Fruit fly (Drosophila melanogaster) whole organism, embryonic: ENCODE measurements around the gene CG6149.

Experiments used
- Aef1 ChIP-seq: fragments of 200-800 bp; sonication (Bioruptor generic); IDR thresholded peaks from 3 replicates; pipeline ENCODE4 v1.3.6; 2022; ENCODE audit warnings: missing biosample characterization, missing genetic modification characterization
- B-H1 ChIP-seq: fragments of 200-800 bp; sonication (Bioruptor generic); IDR thresholded peaks from 3 replicates; pipeline ENCODE4 v1.3.6; 2022; ENCODE audit warnings: missing biosample characterization, missing genetic modification characterization
- BEAF-32 ChIP-seq: fragments of 200-800 bp; sonication (Bioruptor generic); optimal IDR thresholded peaks from 3 replicates; lab custom pipeline; 2017; ENCODE audit warnings: missing biosample characterization, missing genetic modification characterization, mild to moderate bottlenecking, moderate library complexity, missing genetic modification reagents
- CG10267 ChIP-seq: fragments of 200-800 bp; sonication (Bioruptor generic); optimal IDR thresholded peaks from 2 replicates; lab custom pipeline; 2018; ENCODE audit warnings: missing biosample characterization, mild to moderate bottlenecking, missing genetic modification characterization, moderate library complexity
- CG11247 ChIP-seq: fragments of 200-800 bp; sonication (Bioruptor generic); IDR thresholded peaks from 2 replicates; pipeline ENCODE4 v1.3.6; 2022; ENCODE audit warnings: missing biosample characterization, missing genetic modification characterization
- CG13296 ChIP-seq: fragments of 200-800 bp; sonication (Bioruptor generic); optimal IDR thresholded peaks from 3 replicates; lab custom pipeline; 2018; ENCODE audit warnings: missing biosample characterization, mild to moderate bottlenecking, missing genetic modification characterization
- CG1529 ChIP-seq: fragments of 200-800 bp; sonication (Bioruptor generic); optimal IDR thresholded peaks from 3 replicates; lab custom pipeline; 2018; ENCODE audit warnings: missing biosample characterization, missing genetic modification characterization
- CG17359 ChIP-seq: fragments of 200-800 bp; sonication (Bioruptor generic); optimal IDR thresholded peaks from 3 replicates; lab custom pipeline; 2018; ENCODE audit warnings: missing biosample characterization, mild to moderate bottlenecking, missing genetic modification characterization, moderate library complexity
- CG17802 ChIP-seq: fragments of 200-800 bp; sonication (Bioruptor generic); optimal IDR thresholded peaks from 2 replicates; lab custom pipeline; 2018; ENCODE audit warnings: missing biosample characterization, mild to moderate bottlenecking, missing genetic modification characterization, moderate library complexity
- CG18599 ChIP-seq: fragments of 200-800 bp; sonication (Bioruptor generic); optimal IDR thresholded peaks from 3 replicates; lab custom pipeline; 2017; ENCODE audit warnings: missing biosample characterization, missing genetic modification characterization, mild to moderate bottlenecking, moderate library complexity, missing genetic modification reagents
- CG18619 ChIP-seq: fragments of 200-800 bp; sonication (Bioruptor generic); optimal IDR thresholded peaks from 3 replicates; lab custom pipeline; 2017; ENCODE audit warnings: missing biosample characterization, mild to moderate bottlenecking, missing genetic modification characterization
- CG43689 ChIP-seq: fragments of 200-800 bp; sonication (Bioruptor generic); IDR thresholded peaks from 2 replicates; pipeline ENCODE4 v1.3.6; 2022; ENCODE audit warnings: missing biosample characterization, missing genetic modification characterization
- CG6654 ChIP-seq: fragments of 200-800 bp; sonication (Bioruptor generic); optimal IDR thresholded peaks from 2 replicates; lab custom pipeline; 2017; ENCODE audit warnings: missing biosample characterization, mild to moderate bottlenecking, missing genetic modification characterization
- CG6791 ChIP-seq: fragments of 200-800 bp; sonication (Bioruptor generic); IDR thresholded peaks from 3 replicates; pipeline ENCODE4 v1.3.6; 2022; ENCODE audit warnings: missing biosample characterization, missing genetic modification characterization; ENCODE audit not compliant: partially characterized antibody
- CG9817 ChIP-seq: fragments of 200-800 bp; sonication (Bioruptor generic); optimal IDR thresholded peaks from 2 replicates; lab custom pipeline; 2018; ENCODE audit warnings: missing biosample characterization, mild to moderate bottlenecking, missing genetic modification characterization, moderate library complexity
- CG9876 ChIP-seq: fragments of 200-800 bp; sonication (Bioruptor generic); optimal IDR thresholded peaks from 2 replicates; lab custom pipeline; 2016; ENCODE audit warnings: missing biosample characterization, missing genetic modification characterization
- CoRest ChIP-seq: fragments of 200-800 bp; sonication (Bioruptor generic); optimal IDR thresholded peaks from 3 replicates; lab custom pipeline; 2018; ENCODE audit warnings: missing biosample characterization, mild to moderate bottlenecking, missing genetic modification characterization, moderate library complexity
- D19B ChIP-seq: fragments of 200-800 bp; sonication (Bioruptor generic); optimal IDR thresholded peaks from 2 replicates; lab custom pipeline; 2017; ENCODE audit warnings: missing biosample characterization, mild to moderate bottlenecking, missing genetic modification characterization
- Dad ChIP-seq: fragments of 200-800 bp; sonication (Bioruptor generic); optimal IDR thresholded peaks from 3 replicates; lab custom pipeline; 2016; ENCODE audit warnings: missing biosample characterization, missing genetic modification characterization
- Drgx ChIP-seq: fragments of 200-800 bp; sonication (Bioruptor generic); IDR thresholded peaks from 2 replicates; pipeline ENCODE4 v1.3.6; 2022; ENCODE audit warnings: missing biosample characterization, missing genetic modification characterization
- Hr3 ChIP-seq: fragments of 200-800 bp; sonication (Bioruptor generic); optimal IDR thresholded peaks from 3 replicates; lab custom pipeline; 2016; ENCODE audit warnings: missing biosample characterization, missing genetic modification characterization
- Hr51 ChIP-seq, 2 experiments: fragments of 200-800 bp; sonication (Bioruptor generic); optimal IDR thresholded peaks; 2 replicates in 1 of 2; 3 replicates in 1 of 2; lab custom pipeline; 2016 to 2018; ENCODE audit warnings: missing biosample characterization in 2 of 2, missing genetic modification characterization in 2 of 2, mild to moderate bottlenecking in 1 of 2, moderate library complexity in 1 of 2
- Meics ChIP-seq: fragments of 200-800 bp; sonication (Bioruptor generic); optimal IDR thresholded peaks from 2 replicates; lab custom pipeline; 2017; ENCODE audit warnings: missing biosample characterization, mild to moderate bottlenecking, missing genetic modification characterization
- Ptx1 ChIP-seq: fragments of 200-800 bp; sonication (Bioruptor generic); IDR thresholded peaks from 2 replicates; pipeline ENCODE4 v1.3.6; 2022; ENCODE audit warnings: missing biosample characterization, missing genetic modification characterization
- Rfx ChIP-seq: fragments of 200-800 bp; sonication (Bioruptor generic); IDR thresholded peaks from 2 replicates; pipeline ENCODE4 v1.3.6; 2022; ENCODE audit warnings: missing biosample characterization, missing genetic modification characterization
- Sry-β ChIP-seq: fragments of 200-800 bp; sonication (Bioruptor generic); optimal IDR thresholded peaks from 2 replicates; lab custom pipeline; 2018; ENCODE audit warnings: missing biosample characterization, mild to moderate bottlenecking, missing genetic modification characterization, moderate library complexity
- Ssrp ChIP-seq: fragments of 200-800 bp; sonication (Bioruptor generic); optimal IDR thresholded peaks from 2 replicates; lab custom pipeline; 2018; ENCODE audit warnings: missing biosample characterization, mild to moderate bottlenecking, missing genetic modification characterization, moderate library complexity
- Xbp1 ChIP-seq: fragments of 200-800 bp; sonication (Bioruptor generic); optimal IDR thresholded peaks from 3 replicates; lab custom pipeline; 2016; ENCODE audit warnings: missing biosample characterization, mild to moderate bottlenecking, missing genetic modification characterization
- bab2 ChIP-seq: fragments of 200-800 bp; sonication (Bioruptor generic); optimal IDR thresholded peaks from 2 replicates; lab custom pipeline; 2016; ENCODE audit warnings: missing biosample characterization, missing genetic modification characterization
- cg ChIP-seq: fragments of 200-800 bp; sonication (Bioruptor generic); optimal IDR thresholded peaks from 3 replicates; lab custom pipeline; 2019; ENCODE audit warnings: missing biosample characterization, mild to moderate bottlenecking, missing genetic modification characterization, moderate library complexity
- dimm ChIP-seq: fragments of 200-800 bp; sonication (Bioruptor generic); IDR thresholded peaks from 2 replicates; pipeline ENCODE4 v1.3.6; 2022; ENCODE audit warnings: missing biosample characterization, missing genetic modification characterization
- emc ChIP-seq: fragments of 200-800 bp; sonication (Bioruptor generic); optimal IDR thresholded peaks from 2 replicates; lab custom pipeline; 2016; ENCODE audit warnings: missing biosample characterization, missing genetic modification characterization
- esg ChIP-seq: fragments of 200-800 bp; sonication (Bioruptor generic); conservative IDR thresholded peaks from 2 replicates; pipeline ENCODE4 v1.3.6; 2022; ENCODE audit warnings: missing biosample characterization, missing genetic modification characterization
- grn ChIP-seq: fragments of 200-800 bp; sonication (Bioruptor generic); optimal IDR thresholded peaks from 3 replicates; lab custom pipeline; 2017; ENCODE audit warnings: missing biosample characterization, missing genetic modification characterization
- gsb-n ChIP-seq: fragments of 200-800 bp; sonication (Bioruptor generic); optimal IDR thresholded peaks from 3 replicates; lab custom pipeline; 2018; ENCODE audit warnings: missing biosample characterization, mild to moderate bottlenecking, missing genetic modification characterization
- hbn ChIP-seq: fragments of 200-800 bp; sonication (Bioruptor generic); IDR thresholded peaks from 2 replicates; pipeline ENCODE4 v1.3.6; 2022; ENCODE audit warnings: missing biosample characterization, missing genetic modification characterization; ENCODE audit not compliant: partially characterized antibody
- insv ChIP-seq, 2 experiments: fragments of 200-800 bp; sonication (Bioruptor generic); optimal IDR thresholded peaks; 3 replicates each; lab custom pipeline; 2016 to 2018; ENCODE audit warnings: missing biosample characterization in 2 of 2, missing genetic modification characterization in 2 of 2
- lmd ChIP-seq: fragments of 200-800 bp; sonication (Bioruptor generic); IDR thresholded peaks from 2 replicates; pipeline ENCODE4 v1.3.6; 2022; ENCODE audit warnings: missing biosample characterization, missing genetic modification characterization
- maf-S ChIP-seq: fragments of 200-800 bp; sonication (Bioruptor generic); optimal IDR thresholded peaks from 2 replicates; lab custom pipeline; 2016; ENCODE audit warnings: missing biosample characterization, missing genetic modification characterization
- odd ChIP-seq: fragments of 200-800 bp; sonication (Bioruptor generic); optimal IDR thresholded peaks from 2 replicates; lab custom pipeline; 2017; ENCODE audit warnings: missing biosample characterization, mild to moderate bottlenecking, missing genetic modification characterization
- pho ChIP-seq: fragments of 200-800 bp; sonication (Bioruptor generic); optimal IDR thresholded peaks from 2 replicates; lab custom pipeline; 2016; ENCODE audit warnings: missing biosample characterization, missing genetic modification characterization
- prd ChIP-seq, 3 experiments: fragments of >200 bp in 2 of 3; fragments of 200-800 bp in 1 of 3; sonication (Bioruptor generic) in 1 of 3; optimal IDR thresholded peaks in 2 of 3; IDR thresholded peaks in 1 of 3; 2 replicates in 2 of 3; 3 replicates in 1 of 3; pipeline versions ENCODE4 v1.3.6 to Lab custom; 2017 to 2022; ENCODE audit warnings: missing biosample characterization in 1 of 3, missing genetic modification characterization in 1 of 3
- repo ChIP-seq: fragments of 200-800 bp; sonication (Bioruptor generic); optimal IDR thresholded peaks from 2 replicates; lab custom pipeline; 2016; ENCODE audit warnings: missing biosample characterization, missing genetic modification characterization
- row ChIP-seq: fragments of 200-800 bp; sonication (Bioruptor generic); IDR thresholded peaks from 3 replicates; pipeline ENCODE4 v1.3.6; 2022; ENCODE audit warnings: missing biosample characterization, missing genetic modification characterization
- scrt ChIP-seq: fragments of 200-800 bp; sonication (Bioruptor generic); optimal IDR thresholded peaks from 2 replicates; lab custom pipeline; 2018; ENCODE audit warnings: missing biosample characterization, mild to moderate bottlenecking, missing genetic modification characterization, moderate library complexity
- slbo ChIP-seq: fragments of 200-800 bp; sonication (Bioruptor generic); IDR thresholded peaks from 2 replicates; pipeline ENCODE4 v1.3.6; 2022; ENCODE audit warnings: missing biosample characterization, missing genetic modification characterization
- stc ChIP-seq: fragments of 200-800 bp; sonication (Bioruptor generic); IDR thresholded peaks from 2 replicates; pipeline ENCODE4 v1.3.6; 2022; ENCODE audit warnings: missing biosample characterization, missing genetic modification characterization
- tx ChIP-seq: fragments of 200-800 bp; sonication (Bioruptor generic); optimal IDR thresholded peaks from 2 replicates; lab custom pipeline; 2016; ENCODE audit warnings: missing biosample characterization, missing genetic modification characterization
- vfl ChIP-seq: fragments of 200-800 bp; sonication (Bioruptor generic); optimal IDR thresholded peaks from 2 replicates; lab custom pipeline; 2016; ENCODE audit warnings: missing biosample characterization, missing genetic modification characterization

The CG6149 gene

DNA sequence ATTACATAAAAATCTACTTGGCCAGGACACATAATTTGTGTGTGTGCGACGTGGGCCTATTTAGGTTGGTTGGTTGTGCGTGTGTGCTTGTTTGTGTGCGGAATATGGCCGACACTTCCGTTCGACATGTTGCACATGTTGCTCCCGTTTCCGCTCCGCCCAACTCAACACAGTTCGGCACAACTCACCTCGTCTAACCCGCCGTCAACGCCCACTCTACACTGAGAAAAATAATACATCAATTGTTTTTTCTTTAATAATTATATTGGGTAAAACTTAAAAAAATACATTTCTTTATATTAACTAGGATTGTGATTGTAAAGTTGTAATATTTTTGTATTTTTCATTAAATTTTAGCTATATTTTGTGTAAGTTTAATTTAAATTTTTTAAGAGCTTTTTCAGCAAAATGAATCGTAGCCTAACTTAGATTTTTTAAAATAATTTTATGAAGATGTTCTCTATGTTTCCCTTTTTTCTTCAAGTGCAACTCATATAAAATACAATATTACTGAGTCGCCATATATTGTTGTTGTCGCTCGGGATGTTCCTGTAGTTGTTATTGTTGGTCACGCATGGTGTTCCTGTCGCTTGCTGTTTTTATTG, 36.7 kb downstream of the CG6149 start (continued):
- TF ChIP-seq CG6791 (GFP tag; lab: Robert Waterston, UW) (no peak), scrt (GFP tag; lab: Kevin White, UChicago) (peak; percentile 47), CG18619 (GFP tag; lab: Kevin White, UChicago) (peak; percentile 41), cg (GFP tag; lab: Kevin White, UChicago) (no peak), insv (GFP tag; optimal IDR thresholded peaks at IDR 0.05; lab: Kevin White, UChicago) (no peak), dimm (GFP tag; lab: Robert Waterston, UW) (no peak), Ptx1 (GFP tag; lab: Robert Waterston, UW) (peak; percentile 57), hbn (no peak), odd (peak; percentile 31), CG9817 (tag; lab: Kevin White, UChicago) (peak; percentile 45), repo (no peak), D19B (GFP tag; lab: Kevin White, UChicago) (no peak), CG13296 (GFP tag; lab: Kevin White, UChicago) (peak; percentile 34), Hr3 (GFP tag; lab: Kevin White, UChicago) (peak; percentile 40), Meics (GFP tag; lab: Kevin White, UChicago) (peak; percentile 71), CG43689 (GFP tag; lab: Robert Waterston, UW) (no peak), Aef1 (no peak), CG18599 (GFP tag; lab: Kevin White, UChicago) (peak; percentile 62), CG10267 (peak; percentile 62), CG6654 (GFP tag; lab: Kevin White, UChicago) (no peak), Dad (GFP tag; lab: Kevin White, UChicago) (no peak), prd (optimal IDR thresholded peaks at IDR 0.05; lab: Kevin White, UChicago) (no peak), prd (GFP tag; IDR thresholded peaks at IDR 0.05; lab: Robert Waterston, UW) (peak; percentile 58; the same call in 2 of the 3 replicates), B-H1 (GFP tag; lab: Robert Waterston, UW) (no peak), CG17359 (tag; lab: Kevin White, UChicago) (peak; percentile 56), lmd (GFP tag; lab: Robert Waterston, UW) (peak; percentile 50; the same call in 1 of the 2 replicates), tx (GFP tag; lab: Kevin White, UChicago) (no peak), Ssrp (tag; lab: Kevin White, UChicago) (peak; percentile 61), Xbp1 (GFP tag; lab: Kevin White, UChicago) (peak; percentile 45), CG11247 (GFP tag; lab: Robert Waterston, UW) (no peak), emc (GFP tag; lab: Kevin White, UChicago) (no peak), row (peak; percentile 46), Rfx (peak; percentile 21), esg (GFP tag; lab: Robert Waterston, UW) (0 out of 2 replicates have a peak, but pooled peaks have one; percentile 13), CG17802 (tag; lab: Kevin White, UChicago) (no peak), bab2 (no peak), CG9876 (no peak), vfl (no peak), CG1529 (GFP tag; lab: Kevin White, UChicago) (no peak), grn (GFP tag; lab: Kevin White, UChicago) (no peak), stc (GFP tag; lab: Robert Waterston, UW) (0 out of 2 replicates have a peak, but pooled peaks have one; percentile 46), Drgx (GFP tag; lab: Robert Waterston, UW) (no peak), gsb-n (peak; percentile 70), BEAF-32 (no peak), Sry-β (no peak), Hr51 (GFP tag; optimal IDR thresholded peaks at IDR 0.05; lab: Kevin White, UChicago) (peak in 1 of 2 experiments; percentile 63), pho (GFP tag; lab: Kevin White, UChicago) (no peak), slbo (GFP tag; lab: Robert Waterston, UW) (peak; percentile 54), maf-S (no peak), CoRest (tag; lab: Kevin White, UChicago) (peak; percentile 74)
